Worm (Caenorhabditis elegans): ENCODE results near the gene rtfo-1.

rtfo-1 gene

ce11 chrV:9546042-9546581, 36.3 kb downstream of the rtfo-1 start, which contains the start of gene C50F4.6:
TSS of gene C50F4.6 (plus strand) at chrV:9546092.
- TF ChIP-seq lin-32 (GFP tag; optimal IDR thresholded peaks at IDR 0.05) (peak; percentile 27), zip-8 (tag; optimal IDR thresholded peaks at IDR 0.05) (no peak), hlh-1 (tag; optimal IDR thresholded peaks at IDR 0.05) (no peak), mab-5 (tag; optimal IDR thresholded peaks at IDR 0.05) (no peak), elt-3 (tag; optimal IDR thresholded peaks at IDR 0.05) (no peak), cnd-1 (tag; optimal IDR thresholded peaks at IDR 0.05) (peak; percentile 14), sem-2 (GFP tag; optimal IDR thresholded peaks at IDR 0.05) (no peak), sptf-1 (tag; optimal IDR thresholded peaks at IDR 0.05) (no peak), nhr-2 (tag; optimal IDR thresholded peaks at IDR 0.05) (no peak)

DNA sequence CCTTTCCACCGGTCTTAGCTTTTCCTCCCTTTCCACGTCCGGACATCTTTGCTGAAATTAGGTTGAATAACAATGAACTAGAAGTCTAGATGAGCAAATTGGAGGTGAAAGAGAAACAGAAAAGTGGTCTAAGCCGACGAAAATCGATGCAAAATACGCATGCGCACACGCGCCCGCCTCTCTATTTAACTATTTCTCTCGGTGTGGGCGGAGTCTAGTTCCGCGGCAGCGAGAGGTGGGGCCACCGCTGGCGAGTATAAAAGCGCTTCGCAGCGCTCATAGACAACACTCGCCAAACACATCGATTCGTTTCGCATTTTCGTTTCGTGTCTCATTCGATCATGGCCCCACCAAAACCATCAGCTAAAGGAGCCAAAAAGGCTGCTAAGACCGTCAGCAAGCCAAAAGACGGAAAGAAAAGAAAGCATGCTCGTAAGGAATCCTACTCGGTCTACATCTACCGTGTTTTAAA, 37.2 kb downstream of the rtfo-1 start, which contains the start of the genes his-35 and his-41:
his-35 (minus strand) TSS at position 51 of the 472 bp plus-strand sequence.
his-41 (plus strand) TSS at position 299 of the 472 bp plus-strand sequence.
- TF ChIP-seq ces-1 (GFP tag; optimal IDR thresholded peaks at IDR 0.05) (peak; percentile 26), pha-4 (tag; optimal IDR thresholded peaks at IDR 0.05) (peak; percentile 32), nhr-237 (tag; optimal IDR thresholded peaks at IDR 0.05) (no peak)

ce11 chrV:9544176-9544632, 38.2 kb downstream of the rtfo-1 start, which contains the start of gene mdf-1:
TSS of gene mdf-1 (minus strand) at chrV:9544226.
- peak; percentile 70 for TF ChIP-seq sptf-1 (tag; optimal IDR thresholded peaks at IDR 0.05)
- TF ChIP-seq nhr-237 (tag; optimal IDR thresholded peaks at IDR 0.05) = peak; percentile 71
- TF ChIP-seq mab-5 (tag; optimal IDR thresholded peaks at IDR 0.05) = no peak
- TF ChIP-seq tbx-8 (GFP tag; optimal IDR thresholded peaks at IDR 0.05) = no peak
- TF ChIP-seq lin-13 (tag; optimal IDR thresholded peaks at IDR 0.05) = peak; percentile 71
- TF ChIP-seq pha-4 (tag; optimal IDR thresholded peaks at IDR 0.05) = peak; percentile 57
- no peak for TF ChIP-seq snpc-4 (tag; optimal IDR thresholded peaks at IDR 0.05)
- TF ChIP-seq nhr-12 (tag; optimal IDR thresholded peaks at IDR 0.05) = no peak
- TF ChIP-seq hlh-1 (tag; optimal IDR thresholded peaks at IDR 0.05) = peak; percentile 44
- TF ChIP-seq lsy-2 (tag; optimal IDR thresholded peaks at IDR 0.05) = peak; percentile 61
- TF ChIP-seq ceh-43 (GFP tag; optimal IDR thresholded peaks at IDR 0.05) = peak; percentile 16
- TF ChIP-seq ceh-39 (tag; optimal IDR thresholded peaks at IDR 0.05) = peak; percentile 29
- TF ChIP-seq cnd-1 (tag; optimal IDR thresholded peaks at IDR 0.05) = peak; percentile 12
- TF ChIP-seq nhr-28 (tag; optimal IDR thresholded peaks at IDR 0.05) = no peak
- TF ChIP-seq mep-1 (tag; optimal IDR thresholded peaks at IDR 0.05) = peak; percentile 83
- TF ChIP-seq mls-2 (tag; optimal IDR thresholded peaks at IDR 0.05) = peak; percentile 35
- peak; percentile 10 for TF ChIP-seq elt-1 (tag; optimal IDR thresholded peaks at IDR 0.05; ENCODE audit: borderline replicate concordance, insufficient read depth)
- TF ChIP-seq unc-62 (GFP tag; optimal IDR thresholded peaks at IDR 0.05) = peak; percentile 23
- peak; percentile 49 for TF ChIP-seq ces-1 (GFP tag; optimal IDR thresholded peaks at IDR 0.05)
- peak; percentile 54 for TF ChIP-seq M03D4.4 (tag; optimal IDR thresholded peaks at IDR 0.05)

DNA sequence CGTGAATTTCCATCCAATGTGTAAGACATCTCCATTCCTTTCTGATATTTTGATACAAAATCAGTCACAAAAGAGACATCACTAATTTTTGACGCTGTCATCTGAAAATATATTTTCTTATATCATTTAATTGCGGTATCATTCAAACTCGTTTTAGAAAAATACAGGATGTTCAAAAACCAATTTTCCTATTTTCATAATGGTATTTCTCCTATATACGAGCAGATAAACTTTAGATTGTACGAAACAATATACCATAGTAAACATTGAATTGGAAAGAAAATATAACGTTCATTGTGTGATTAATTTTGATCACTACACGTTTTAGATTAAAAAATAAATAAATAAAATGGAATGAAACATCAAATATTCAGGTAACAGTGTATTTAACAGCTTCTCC, 40.9 kb downstream of the rtfo-1 start, which contains the start of gene C50F4.16:
C50F4.16 (minus strand) TSS at position 101 of the 400 bp plus-strand sequence.
- no peak for TF ChIP-seq lsy-2 (tag; optimal IDR thresholded peaks at IDR 0.05)
- TF ChIP-seq unc-39 (tag; optimal IDR thresholded peaks at IDR 0.05) = no peak

- TF ChIP-seq unc-62 (GFP tag; optimal IDR thresholded peaks at IDR 0.05) (no peak), cnd-1 (tag; optimal IDR thresholded peaks at IDR 0.05) (no peak), drap-1 (GFP tag; optimal IDR thresholded peaks at IDR 0.05) (no peak), lin-32 (GFP tag; optimal IDR thresholded peaks at IDR 0.05) (no peak), M03D4.4 (tag; optimal IDR thresholded peaks at IDR 0.05) (no peak), blmp-1 (tag; optimal IDR thresholded peaks at IDR 0.05) (no peak), ces-1 (GFP tag; optimal IDR thresholded peaks at IDR 0.05) (no peak), zip-8 (tag; optimal IDR thresholded peaks at IDR 0.05) (no peak), mab-5 (tag; optimal IDR thresholded peaks at IDR 0.05) (no peak), unc-120 (tag; optimal IDR thresholded peaks at IDR 0.05; ENCODE audit: poor library complexity, severe bottlenecking) (no peak), unc-39 (tag; optimal IDR thresholded peaks at IDR 0.05) (no peak), ceh-43 (GFP tag; optimal IDR thresholded peaks at IDR 0.05) (no peak), tbx-8 (GFP tag; optimal IDR thresholded peaks at IDR 0.05) (no peak), mls-2 (tag; optimal IDR thresholded peaks at IDR 0.05) (no peak), pha-4 (tag; optimal IDR thresholded peaks at IDR 0.05) (no peak), elt-1 (tag; optimal IDR thresholded peaks at IDR 0.05; ENCODE audit: borderline replicate concordance, insufficient read depth) (no peak), mep-1 (tag; optimal IDR thresholded peaks at IDR 0.05) (no peak), elt-3 (tag; optimal IDR thresholded peaks at IDR 0.05) (no peak)
These were observed 42.8 kb downstream of the rtfo-1 start, which contains the start of gene C50F4.12 for ce11 chrV:9539638-9540037. TSS of gene C50F4.12 (minus strand) at chrV:9539738.

All from whole organism, mixed stage, embryonic.